Fruit fly (Drosophila melanogaster) whole organism, embryonic: Measurements from ENCODE around the gene IRSp53.
A peak's percentile ranks its signal among the peaks of the same experiment; 100 is the strongest.

Source experiments
- Aef1 ChIP-seq: fragments of 200-800 bp; sonication (Bioruptor generic); IDR thresholded peaks from 3 replicates; pipeline ENCODE4 v1.3.6; 2022; ENCODE audit warnings: missing biosample characterization, missing genetic modification characterization
- Atf3 ChIP-seq: fragments of 200-800 bp; sonication (Bioruptor generic); optimal IDR thresholded peaks from 3 replicates; lab custom pipeline; 2016; ENCODE audit warnings: missing biosample characterization, missing genetic modification characterization
- CG10979 ChIP-seq: fragments of 200-800 bp; sonication (Bioruptor generic); optimal IDR thresholded peaks from 2 replicates; lab custom pipeline; 2018; ENCODE audit warnings: missing biosample characterization, mild to moderate bottlenecking, missing genetic modification characterization, moderate library complexity
- CG11398 ChIP-seq: fragments of 200-800 bp; sonication (Bioruptor generic); optimal IDR thresholded peaks from 2 replicates; lab custom pipeline; 2016; ENCODE audit warnings: missing biosample characterization, missing genetic modification characterization
- CG11696 ChIP-seq: fragments of 200-800 bp; sonication (Bioruptor generic); IDR thresholded peaks from 2 replicates; pipeline ENCODE4 v1.3.6; 2022; ENCODE audit warnings: missing biosample characterization, missing genetic modification characterization
- CG12071 ChIP-seq: fragments of 200-800 bp; sonication (Bioruptor generic); optimal IDR thresholded peaks from 3 replicates; lab custom pipeline; 2018; ENCODE audit warnings: missing biosample characterization, mild to moderate bottlenecking, missing genetic modification characterization
- CG12744 ChIP-seq: fragments of 200-800 bp; sonication (Bioruptor generic); optimal IDR thresholded peaks from 2 replicates; lab custom pipeline; 2016; ENCODE audit warnings: missing biosample characterization, missing genetic modification characterization
- CG13287 ChIP-seq: fragments of 200-800 bp; sonication (Bioruptor generic); IDR thresholded peaks from 2 replicates; pipeline ENCODE4 v1.3.6; 2022; ENCODE audit warnings: missing biosample characterization, missing genetic modification characterization; ENCODE audit not compliant: partially characterized antibody
- CG14441 ChIP-seq: fragments of 200-800 bp; sonication (Bioruptor generic); IDR thresholded peaks from 2 replicates; pipeline ENCODE4 v1.3.6; 2022; ENCODE audit warnings: missing biosample characterization, missing genetic modification characterization
- CG15696 ChIP-seq: fragments of 200-800 bp; sonication (Bioruptor generic); optimal IDR thresholded peaks from 2 replicates; lab custom pipeline; 2019; ENCODE audit warnings: missing biosample characterization, mild to moderate bottlenecking, missing genetic modification characterization, moderate library complexity
- CG17829 ChIP-seq: fragments of 200-800 bp; optimal IDR thresholded peaks from 2 replicates; lab custom pipeline; 2019; ENCODE audit warnings: missing biosample characterization, mild to moderate bottlenecking, missing genetic modification characterization, moderate library complexity
- CG18011 ChIP-seq: fragments of 200-800 bp; sonication (Bioruptor generic); optimal IDR thresholded peaks from 2 replicates; lab custom pipeline; 2017; ENCODE audit warnings: missing biosample characterization, missing genetic modification characterization, mild to moderate bottlenecking, moderate library complexity, missing genotype
- CG1832 ChIP-seq: fragments of 200-800 bp; sonication (Bioruptor generic); optimal IDR thresholded peaks from 2 replicates; lab custom pipeline; 2017; ENCODE audit warnings: missing biosample characterization, mild to moderate bottlenecking, missing genetic modification characterization, inconsistent platforms
- CG2116 ChIP-seq: fragments of 200-800 bp; sonication (Bioruptor generic); optimal IDR thresholded peaks from 3 replicates; lab custom pipeline; 2018; ENCODE audit warnings: missing biosample characterization, mild to moderate bottlenecking, missing genetic modification characterization
- CG32772 ChIP-seq: fragments of 200-800 bp; sonication (Bioruptor generic); IDR thresholded peaks from 2 replicates; pipeline ENCODE4 v1.3.6; 2022; ENCODE audit warnings: missing biosample characterization, missing genetic modification characterization
- CG5245 ChIP-seq: fragments of 200-800 bp; sonication (Bioruptor generic); optimal IDR thresholded peaks from 3 replicates; lab custom pipeline; 2016; ENCODE audit warnings: missing biosample characterization, missing genetic modification characterization
- CG6689 ChIP-seq: fragments of 200-800 bp; sonication (Bioruptor generic); IDR thresholded peaks from 2 replicates; pipeline ENCODE4 v1.3.6; 2022; ENCODE audit warnings: missing biosample characterization, missing genetic modification characterization
- CG6854 ChIP-seq: fragments of 200-800 bp; sonication (Bioruptor generic); optimal IDR thresholded peaks from 3 replicates; lab custom pipeline; 2017; ENCODE audit warnings: missing biosample characterization, mild to moderate bottlenecking, missing genetic modification characterization
- CG7271 ChIP-seq: fragments of 200-800 bp; sonication (Bioruptor generic); optimal IDR thresholded peaks from 2 replicates; lab custom pipeline; 2018; ENCODE audit warnings: missing biosample characterization, mild to moderate bottlenecking, missing genetic modification characterization, moderate library complexity
- CG7987 ChIP-seq: fragments of 200-800 bp; sonication (Bioruptor generic); optimal IDR thresholded peaks from 2 replicates; lab custom pipeline; 2018; ENCODE audit warnings: missing biosample characterization, mild to moderate bottlenecking, missing genetic modification characterization, moderate library complexity
- CG9727 ChIP-seq: fragments of 200-800 bp; sonication (Bioruptor generic); optimal IDR thresholded peaks from 3 replicates; lab custom pipeline; 2017; ENCODE audit warnings: missing biosample characterization, mild to moderate bottlenecking, missing genetic modification characterization
- CG9817 ChIP-seq: fragments of 200-800 bp; sonication (Bioruptor generic); optimal IDR thresholded peaks from 2 replicates; lab custom pipeline; 2018; ENCODE audit warnings: missing biosample characterization, mild to moderate bottlenecking, missing genetic modification characterization, moderate library complexity
- CkIIα-i1 ChIP-seq: fragments of 200-800 bp; sonication (Bioruptor generic); IDR thresholded peaks from 2 replicates; pipeline ENCODE4 v1.3.6; 2022; ENCODE audit warnings: missing biosample characterization, missing genetic modification characterization
- D19B ChIP-seq: fragments of 200-800 bp; sonication (Bioruptor generic); optimal IDR thresholded peaks from 2 replicates; lab custom pipeline; 2017; ENCODE audit warnings: missing biosample characterization, mild to moderate bottlenecking, missing genetic modification characterization
- H2.0 ChIP-seq: fragments of 200-800 bp; sonication (Bioruptor generic); IDR thresholded peaks from 2 replicates; pipeline ENCODE4 v1.3.6; 2022; ENCODE audit warnings: missing biosample characterization, missing genetic modification characterization
- HLH3B ChIP-seq: fragments of 200-800 bp; sonication (Bioruptor generic); IDR thresholded peaks from 2 replicates; pipeline ENCODE4 v1.3.6; 2022; ENCODE audit warnings: missing biosample characterization, missing genetic modification characterization
- Hr78 ChIP-seq, 2 experiments: fragments of 200-800 bp in 1 of 2; fragments of >200 bp in 1 of 2; sonication (Bioruptor generic) in 1 of 2; optimal IDR thresholded peaks; 2 replicates each; lab custom pipeline; 2017 to 2019; ENCODE audit warnings: missing biosample characterization in 2 of 2, missing genetic modification characterization in 2 of 2, mild to moderate bottlenecking in 1 of 2, moderate library complexity in 1 of 2
- MESR4 ChIP-seq: fragments of 200-800 bp; sonication (Bioruptor generic); optimal IDR thresholded peaks from 2 replicates; lab custom pipeline; 2018; ENCODE audit warnings: missing biosample characterization, mild to moderate bottlenecking, missing genetic modification characterization, moderate library complexity
- Neu2 ChIP-seq: fragments of 200-800 bp; sonication (Bioruptor generic); optimal IDR thresholded peaks from 3 replicates; lab custom pipeline; 2016; ENCODE audit warnings: missing biosample characterization, missing genetic modification characterization, borderline replicate concordance
- Oli ChIP-seq: fragments of 200-800 bp; sonication (Bioruptor generic); optimal IDR thresholded peaks from 2 replicates; lab custom pipeline; 2018; ENCODE audit warnings: missing biosample characterization, mild to moderate bottlenecking, missing genetic modification characterization, moderate library complexity
- Tbp ChIP-seq: fragments of >200 bp; optimal IDR thresholded peaks from 2 replicates; lab custom pipeline; 2018; ENCODE audit warnings: missing biosample characterization, missing genetic modification characterization
- Trl ChIP-seq, 3 experiments: fragments of >200 bp in 2 of 3; fragments of 200-800 bp in 1 of 3; sonication (Bioruptor generic) in 1 of 3; optimal IDR thresholded peaks; 2 replicates in 1 of 3; 3 replicates in 2 of 3; lab custom pipeline; 2016 to 2017; ENCODE audit warnings: missing biosample characterization in 1 of 3, missing genetic modification characterization in 1 of 3
- YL-1 ChIP-seq: fragments of 200-800 bp; sonication (Bioruptor generic); optimal IDR thresholded peaks from 3 replicates; lab custom pipeline; 2017; ENCODE audit warnings: missing biosample characterization, mild to moderate bottlenecking, missing genetic modification characterization
- abd-A ChIP-seq: fragments of 200-800 bp; sonication (Bioruptor generic); optimal IDR thresholded peaks from 3 replicates; lab custom pipeline; 2019; ENCODE audit warnings: missing biosample characterization, mild to moderate bottlenecking, missing genetic modification characterization, moderate library complexity
- bigmax ChIP-seq: fragments of 200-800 bp; sonication (Bioruptor generic); optimal IDR thresholded peaks from 2 replicates; lab custom pipeline; 2018; ENCODE audit warnings: missing biosample characterization, mild to moderate bottlenecking, missing genetic modification characterization
- btn ChIP-seq: fragments of 200-800 bp; sonication (Bioruptor generic); optimal IDR thresholded peaks from 2 replicates; lab custom pipeline; 2016; ENCODE audit warnings: missing biosample characterization, missing genetic modification characterization
- cad ChIP-seq: fragments of >200 bp; optimal IDR thresholded peaks from 2 replicates; lab custom pipeline; 2017; ENCODE audit warnings: missing biosample characterization, missing genetic modification characterization
- gro ChIP-seq: fragments of 200-800 bp; sonication (Bioruptor generic); optimal IDR thresholded peaks from 2 replicates; lab custom pipeline; 2016; ENCODE audit warnings: missing biosample characterization, missing genetic modification characterization
- lab ChIP-seq: fragments of 200-800 bp; sonication (Bioruptor generic); optimal IDR thresholded peaks from 3 replicates; lab custom pipeline; 2017; ENCODE audit warnings: missing biosample characterization, missing genetic modification characterization, mild to moderate bottlenecking, moderate library complexity, missing genetic modification reagents
- odd ChIP-seq: fragments of 200-800 bp; sonication (Bioruptor generic); optimal IDR thresholded peaks from 2 replicates; lab custom pipeline; 2017; ENCODE audit warnings: missing biosample characterization, mild to moderate bottlenecking, missing genetic modification characterization
- seq ChIP-seq: fragments of 200-800 bp; sonication (Bioruptor generic); IDR thresholded peaks from 2 replicates; pipeline ENCODE4 v1.3.6; 2022; ENCODE audit warnings: missing biosample characterization, missing genetic modification characterization
- so ChIP-seq: fragments of 200-800 bp; sonication (Bioruptor generic); IDR thresholded peaks from 3 replicates; pipeline ENCODE4 v1.3.6; 2022; ENCODE audit warnings: missing biosample characterization, missing genetic modification characterization
- sob ChIP-seq: fragments of 200-800 bp; sonication (Bioruptor generic); IDR thresholded peaks from 2 replicates; pipeline ENCODE4 v1.3.6; 2022; ENCODE audit warnings: missing biosample characterization, missing genetic modification characterization
- stc ChIP-seq: fragments of 200-800 bp; sonication (Bioruptor generic); IDR thresholded peaks from 2 replicates; pipeline ENCODE4 v1.3.6; 2022; ENCODE audit warnings: missing biosample characterization, missing genetic modification characterization
- tll ChIP-seq, 2 experiments: fragments of 200-800 bp in 1 of 2; fragments of >200 bp in 1 of 2; sonication (Bioruptor generic) in 1 of 2; optimal IDR thresholded peaks; 2 replicates each; lab custom pipeline; 2017 to 2019; ENCODE audit warnings: missing biosample characterization in 2 of 2, missing genetic modification characterization in 2 of 2, mild to moderate bottlenecking in 1 of 2, moderate library complexity in 1 of 2
- trem ChIP-seq: fragments of 200-800 bp; optimal IDR thresholded peaks from 3 replicates; lab custom pipeline; 2019; ENCODE audit warnings: missing biosample characterization, mild to moderate bottlenecking, missing genetic modification characterization, moderate library complexity
- vfl ChIP-seq: fragments of 200-800 bp; sonication (Bioruptor generic); optimal IDR thresholded peaks from 2 replicates; lab custom pipeline; 2016; ENCODE audit warnings: missing biosample characterization, missing genetic modification characterization
- zf30C ChIP-seq: fragments of 200-800 bp; sonication (Bioruptor generic); optimal IDR thresholded peaks from 3 replicates; lab custom pipeline; 2018; ENCODE audit warnings: missing biosample characterization, mild to moderate bottlenecking, missing genetic modification characterization

IRSp53 gene

DNA sequence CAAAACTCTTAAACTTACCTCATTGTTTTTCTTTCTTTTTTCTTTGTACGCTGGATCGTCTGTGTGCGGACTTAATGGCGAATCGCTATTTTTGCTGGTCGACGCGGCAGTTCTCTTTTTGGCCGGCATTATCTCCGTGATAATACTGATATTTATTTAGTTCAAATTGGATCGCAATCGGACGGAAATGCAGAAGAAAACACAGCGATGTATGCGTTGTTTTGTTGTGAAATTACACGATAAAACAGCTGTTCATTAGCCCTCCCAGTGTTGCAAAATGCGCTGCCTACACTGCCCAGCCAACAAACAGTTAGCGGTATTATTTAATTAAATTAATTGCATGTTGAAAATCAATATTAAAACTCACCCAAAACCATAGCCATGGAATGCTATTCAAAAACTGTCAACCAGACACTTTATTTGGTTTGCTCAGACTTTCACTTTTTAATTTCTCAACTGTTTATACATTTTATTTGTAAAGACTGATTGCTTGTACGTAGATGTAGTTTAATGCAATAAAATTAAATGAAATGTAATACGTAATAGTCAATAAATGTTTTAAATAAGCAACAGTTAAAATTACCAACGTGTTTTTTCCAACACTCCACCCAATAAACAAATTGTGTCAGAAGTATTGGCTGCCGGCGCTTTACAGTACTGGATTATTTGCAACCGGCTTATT lies 37.7 kb upstream of the IRSp53 start, which contains the start of the genes Irbp18 and APP-BP1 (continued):
- TF ChIP-seq zf30C (GFP tag; lab: Kevin White, UChicago), result peak; percentile 25
- TF ChIP-seq CG13287 (GFP tag; lab: Robert Waterston, UW), result no peak
- TF ChIP-seq CG11696 (GFP tag; lab: Robert Waterston, UW), result peak; percentile 65
- TF ChIP-seq HLH3B (GFP tag; lab: Robert Waterston, UW), result peak; percentile 75
- peak; percentile 87 for TF ChIP-seq CG6854 (GFP tag; lab: Kevin White, UChicago)
- TF ChIP-seq stc (GFP tag; lab: Robert Waterston, UW), result peak; percentile 84
- peak; percentile 88 for TF ChIP-seq CG2116
- peak; percentile 87 for TF ChIP-seq CG14441 (GFP tag; lab: Robert Waterston, UW)
- TF ChIP-seq CG18011 (GFP tag; lab: Kevin White, UChicago), result peak; percentile 88
- TF ChIP-seq Atf3 (GFP tag; lab: Kevin White, UChicago), result peak; percentile 93
- peak; percentile 90 for TF ChIP-seq CG10979 (tag; lab: Kevin White, UChicago)
- TF ChIP-seq CG1832 (GFP tag; lab: Kevin White, UChicago), result no peak
- TF ChIP-seq CG32772 (GFP tag; lab: Robert Waterston, UW), result peak; percentile 86
- TF ChIP-seq Hr78 (GFP tag; optimal IDR thresholded peaks at IDR 0.05; lab: Kevin White, UChicago), result peak in 1 of 2 experiments; percentile 54
- TF ChIP-seq Aef1 (GFP tag; lab: Robert Waterston, UW), result peak; percentile 83
- peak; percentile 87 for TF ChIP-seq CG5245
- peak; percentile 93 for TF ChIP-seq Oli (tag; lab: Kevin White, UChicago)
- peak; percentile 87 for TF ChIP-seq seq (GFP tag; lab: Robert Waterston, UW)
- TF ChIP-seq vfl (GFP tag; lab: Kevin White, UChicago), result peak; percentile 93
- peak; percentile 73 for TF ChIP-seq CG15696 (tag; lab: Kevin White, UChicago)
- TF ChIP-seq CG12071, result peak; percentile 83
- peak; percentile 95 for TF ChIP-seq lab (GFP tag; lab: Kevin White, UChicago)
- TF ChIP-seq H2.0 (GFP tag; lab: Robert Waterston, UW), result peak; percentile 76
- TF ChIP-seq CG9817 (tag; lab: Kevin White, UChicago), result peak; percentile 84
- peak; percentile 85 for TF ChIP-seq odd (GFP tag; lab: Kevin White, UChicago)
- peak; percentile 92 for TF ChIP-seq sob (GFP tag; lab: Robert Waterston, UW)
- no peak for TF ChIP-seq cad (GFP tag; lab: Kevin White, UChicago)
- TF ChIP-seq CG6689 (GFP tag; lab: Robert Waterston, UW), result peak; percentile 91
- TF ChIP-seq Trl (optimal IDR thresholded peaks at IDR 0.05; lab: Kevin White, UChicago), result no peak
- TF ChIP-seq Trl (GFP tag; optimal IDR thresholded peaks at IDR 0.05; lab: Kevin White, UChicago), result peak; percentile 92
- no peak for TF ChIP-seq abd-A (tag; lab: Kevin White, UChicago)
- no peak for TF ChIP-seq bigmax (GFP tag; lab: Kevin White, UChicago)
- peak; percentile 91 for TF ChIP-seq btn (GFP tag; lab: Kevin White, UChicago)
- TF ChIP-seq CG7987 (GFP tag; lab: Kevin White, UChicago), result peak; percentile 85
- TF ChIP-seq CG17829 (tag; lab: Kevin White, UChicago), result peak; percentile 91
- TF ChIP-seq CG9727 (GFP tag; lab: Kevin White, UChicago), result peak; percentile 96
- peak; percentile 96 for TF ChIP-seq gro (GFP tag; lab: Kevin White, UChicago)
- peak; percentile 31 for TF ChIP-seq MESR4 (GFP tag; lab: Kevin White, UChicago)
- 0 out of 2 replicates have a peak, but pooled peaks have one; percentile 31 for TF ChIP-seq CkIIα-i1
- peak; percentile 86 for TF ChIP-seq D19B (GFP tag; lab: Kevin White, UChicago)
- TF ChIP-seq YL-1 (GFP tag; lab: Kevin White, UChicago), result peak; percentile 88
- peak; percentile 55 for TF ChIP-seq CG7271 (tag; lab: Kevin White, UChicago)
- no peak for TF ChIP-seq Tbp (GFP tag; lab: Kevin White, UChicago)
- TF ChIP-seq trem (tag; lab: Kevin White, UChicago), result peak; percentile 84
- TF ChIP-seq tll (GFP tag; optimal IDR thresholded peaks at IDR 0.05; lab: Kevin White, UChicago), result peak in 1 of 2 experiments; percentile 37
- TF ChIP-seq CG11398 (GFP tag; lab: Kevin White, UChicago), result peak; percentile 83
- TF ChIP-seq so (GFP tag; lab: Robert Waterston, UW), result peak; percentile 91
- TF ChIP-seq Neu2 (GFP tag; lab: Kevin White, UChicago), result peak; percentile 56
- peak; percentile 94 for TF ChIP-seq CG12744 (GFP tag; lab: Kevin White, UChicago)
